Fruit fly (Drosophila melanogaster) whole organism, embryonic: ENCODE data around the gene fwe.

Source experiments
- Atf3 ChIP-seq: fragments of 200-800 bp; sonication (Bioruptor generic); optimal IDR thresholded peaks from 3 replicates; lab custom pipeline; 2016; ENCODE audit warnings: missing biosample characterization, missing genetic modification characterization
- Bdp1 ChIP-seq: fragments of 200-800 bp; sonication (Bioruptor generic); optimal IDR thresholded peaks from 3 replicates; lab custom pipeline; 2016; ENCODE audit warnings: missing biosample characterization, missing genetic modification characterization
- C15 ChIP-seq: fragments of 200-800 bp; sonication (Bioruptor generic); IDR thresholded peaks from 3 replicates; pipeline ENCODE4 v1.3.6; 2022; ENCODE audit warnings: missing biosample characterization, missing genetic modification characterization
- CG10321 ChIP-seq: fragments of 200-800 bp; sonication (Bioruptor generic); IDR thresholded peaks from 2 replicates; pipeline ENCODE4 v1.3.6; 2022; ENCODE audit warnings: missing biosample characterization, missing genetic modification characterization
- CG10565 ChIP-seq: fragments of 200-800 bp; sonication (Bioruptor generic); optimal IDR thresholded peaks from 3 replicates; lab custom pipeline; 2016; ENCODE audit warnings: missing biosample characterization, mild to moderate bottlenecking, missing genetic modification characterization
- CG10959 ChIP-seq: fragments of 200-800 bp; sonication (Bioruptor generic); IDR thresholded peaks from 2 replicates; pipeline ENCODE4 v1.3.6; 2022; ENCODE audit warnings: missing biosample characterization, missing genetic modification characterization
- CG10979 ChIP-seq: fragments of 200-800 bp; sonication (Bioruptor generic); optimal IDR thresholded peaks from 2 replicates; lab custom pipeline; 2018; ENCODE audit warnings: missing biosample characterization, mild to moderate bottlenecking, missing genetic modification characterization, moderate library complexity
- CG11093 ChIP-seq: fragments of 200-800 bp; sonication (Bioruptor generic); IDR thresholded peaks from 3 replicates; pipeline ENCODE4 v1.3.6; 2022; ENCODE audit warnings: missing biosample characterization, missing genetic modification characterization
- CG12071 ChIP-seq: fragments of 200-800 bp; sonication (Bioruptor generic); optimal IDR thresholded peaks from 3 replicates; lab custom pipeline; 2018; ENCODE audit warnings: missing biosample characterization, mild to moderate bottlenecking, missing genetic modification characterization
- CG14014 ChIP-seq: fragments of 200-800 bp; sonication (Bioruptor generic); IDR thresholded peaks from 2 replicates; pipeline ENCODE4 v1.3.6; 2022; ENCODE audit warnings: missing biosample characterization, missing genetic modification characterization
- CG2202 ChIP-seq: fragments of 200-800 bp; sonication (Bioruptor generic); optimal IDR thresholded peaks from 2 replicates; lab custom pipeline; 2018; ENCODE audit warnings: missing biosample characterization, mild to moderate bottlenecking, missing genetic modification characterization
- CG30403 ChIP-seq: fragments of 200-800 bp; sonication (Bioruptor generic); optimal IDR thresholded peaks from 3 replicates; lab custom pipeline; 2016; ENCODE audit warnings: missing biosample characterization, missing genetic modification characterization
- CG31388 ChIP-seq: fragments of 200-800 bp; sonication (Bioruptor generic); optimal IDR thresholded peaks from 2 replicates; lab custom pipeline; 2016; ENCODE audit warnings: missing biosample characterization, missing genetic modification characterization
- CG34422 ChIP-seq: fragments of 200-800 bp; sonication (Bioruptor generic); IDR thresholded peaks from 3 replicates; pipeline ENCODE4 v1.3.6; 2022; ENCODE audit warnings: missing biosample characterization, missing genetic modification characterization
- CG3838 ChIP-seq: fragments of 200-800 bp; sonication (Bioruptor generic); optimal IDR thresholded peaks from 3 replicates; lab custom pipeline; 2016; ENCODE audit warnings: missing biosample characterization, missing genetic modification characterization
- CG43689 ChIP-seq: fragments of 200-800 bp; sonication (Bioruptor generic); IDR thresholded peaks from 2 replicates; pipeline ENCODE4 v1.3.6; 2022; ENCODE audit warnings: missing biosample characterization, missing genetic modification characterization
- CG4854 ChIP-seq: fragments of 200-800 bp; sonication (Bioruptor generic); optimal IDR thresholded peaks from 2 replicates; lab custom pipeline; 2016; ENCODE audit warnings: missing biosample characterization, missing genetic modification characterization, inconsistent platforms
- CkIIα-i1 ChIP-seq: fragments of 200-800 bp; sonication (Bioruptor generic); IDR thresholded peaks from 2 replicates; pipeline ENCODE4 v1.3.6; 2022; ENCODE audit warnings: missing biosample characterization, missing genetic modification characterization
- CrebB ChIP-seq: fragments of 200-800 bp; sonication (Bioruptor generic); optimal IDR thresholded peaks from 3 replicates; lab custom pipeline; 2018; ENCODE audit warnings: missing biosample characterization, mild to moderate bottlenecking, missing genetic modification characterization
- Dip3 ChIP-seq: fragments of 200-800 bp; sonication (Bioruptor generic); optimal IDR thresholded peaks from 3 replicates; lab custom pipeline; 2016; ENCODE audit warnings: missing biosample characterization, missing genetic modification characterization
- E2f1 ChIP-seq: fragments of 200-800 bp; sonication (Bioruptor generic); IDR thresholded peaks from 2 replicates; pipeline ENCODE4 v1.3.6; 2022; ENCODE audit warnings: missing biosample characterization, missing genetic modification characterization
- Gug ChIP-seq: fragments of 200-800 bp; sonication (Bioruptor generic); IDR thresholded peaks from 4 replicates; pipeline ENCODE4 v1.3.6; 2022; ENCODE audit warnings: missing biosample characterization, missing genetic modification characterization
- Kr ChIP-seq: fragments of 200-800 bp; sonication (Bioruptor generic); optimal IDR thresholded peaks from 2 replicates; lab custom pipeline; 2017; ENCODE audit warnings: missing biosample characterization, mild to moderate bottlenecking, missing genetic modification characterization
- Mes4 ChIP-seq: fragments of 200-800 bp; sonication (Bioruptor generic); optimal IDR thresholded peaks from 2 replicates; lab custom pipeline; 2016; ENCODE audit warnings: missing biosample characterization, missing genetic modification characterization
- NFAT ChIP-seq: fragments of 200-800 bp; sonication (Bioruptor generic); IDR thresholded peaks from 2 replicates; pipeline ENCODE4 v1.3.6; 2022; ENCODE audit warnings: missing biosample characterization, missing genetic modification characterization
- Pdp1 ChIP-seq, 2 experiments: fragments of 200-800 bp; sonication (Bioruptor generic); optimal IDR thresholded peaks; 3 replicates each; lab custom pipeline; 2016; ENCODE audit warnings: missing biosample characterization in 2 of 2, missing genetic modification characterization in 2 of 2, mild to moderate bottlenecking in 1 of 2, moderate library complexity in 1 of 2
- Stat92E ChIP-seq, 3 experiments: fragments of >200 bp in 2 of 3; fragments of 200-800 bp in 1 of 3; sonication (Bioruptor generic) in 1 of 3; optimal IDR thresholded peaks; 2 replicates each; lab custom pipeline; 2017 to 2019; ENCODE audit warnings: missing biosample characterization in 3 of 3, missing genetic modification characterization in 3 of 3, mild to moderate bottlenecking in 1 of 3, moderate library complexity in 1 of 3
- Tbp ChIP-seq: fragments of >200 bp; optimal IDR thresholded peaks from 2 replicates; lab custom pipeline; 2018; ENCODE audit warnings: missing biosample characterization, missing genetic modification characterization
- ab ChIP-seq: fragments of 200-800 bp; sonication (Bioruptor generic); optimal IDR thresholded peaks from 2 replicates; lab custom pipeline; 2016; ENCODE audit warnings: missing biosample characterization, missing genetic modification characterization
- cas ChIP-seq: fragments of 200-800 bp; sonication (Bioruptor generic); IDR thresholded peaks from 2 replicates; pipeline ENCODE4 v1.3.6; 2022; ENCODE audit warnings: missing biosample characterization, missing genetic modification characterization
- cato ChIP-seq: fragments of 200-800 bp; sonication (Bioruptor generic); optimal IDR thresholded peaks from 2 replicates; lab custom pipeline; 2016; ENCODE audit warnings: missing biosample characterization, missing genetic modification characterization, borderline replicate concordance
- croc ChIP-seq: fragments of 200-800 bp; sonication (Bioruptor generic); conservative IDR thresholded peaks from 3 replicates; pipeline ENCODE4 v1.3.6; 2022; ENCODE audit warnings: missing biosample characterization, missing genetic modification characterization
- dati ChIP-seq: fragments of 200-800 bp; sonication (Bioruptor generic); IDR thresholded peaks from 2 replicates; pipeline ENCODE4 v1.3.6; 2022; ENCODE audit warnings: missing biosample characterization, missing genetic modification characterization
- disco-r ChIP-seq: fragments of 200-800 bp; sonication (Bioruptor generic); optimal IDR thresholded peaks from 2 replicates; lab custom pipeline; 2016; ENCODE audit warnings: missing biosample characterization, missing genetic modification characterization
- eve ChIP-seq, 2 experiments: fragments of >200 bp; optimal IDR thresholded peaks; 2 replicates each; lab custom pipeline; 2017; ENCODE audit warnings: missing biosample characterization in 2 of 2, missing genetic modification characterization in 2 of 2
- fd96Cb ChIP-seq: fragments of 200-800 bp; sonication (Bioruptor generic); optimal IDR thresholded peaks from 2 replicates; lab custom pipeline; 2018; ENCODE audit warnings: missing biosample characterization, mild to moderate bottlenecking, missing genetic modification characterization, moderate library complexity
- gt ChIP-seq: fragments of 200-800 bp; sonication (Bioruptor generic); IDR thresholded peaks from 2 replicates; pipeline ENCODE4 v1.3.6; 2022; ENCODE audit warnings: missing biosample characterization, missing genetic modification characterization
- her ChIP-seq: fragments of 200-800 bp; sonication (Bioruptor generic); optimal IDR thresholded peaks from 2 replicates; lab custom pipeline; 2016; ENCODE audit warnings: missing biosample characterization, missing genetic modification characterization
- hkb ChIP-seq, 2 experiments: fragments of 200-800 bp in 1 of 2; fragments of >200 bp in 1 of 2; sonication (Bioruptor generic) in 1 of 2; IDR thresholded peaks in 1 of 2; optimal IDR thresholded peaks in 1 of 2; 2 replicates each; pipeline versions ENCODE4 v1.3.6 to Lab custom; 2017 to 2022; ENCODE audit warnings: missing biosample characterization in 1 of 2, missing genetic modification characterization in 1 of 2
- luna ChIP-seq: fragments of 200-800 bp; sonication (Bioruptor generic); optimal IDR thresholded peaks from 2 replicates; lab custom pipeline; 2016; ENCODE audit warnings: missing biosample characterization, missing genetic modification characterization
- nerfin-1 ChIP-seq: fragments of 200-800 bp; sonication (Bioruptor generic); optimal IDR thresholded peaks from 3 replicates; lab custom pipeline; 2019; ENCODE audit warnings: missing biosample characterization, mild to moderate bottlenecking, missing genetic modification characterization, moderate library complexity
- odd ChIP-seq: fragments of 200-800 bp; sonication (Bioruptor generic); optimal IDR thresholded peaks from 2 replicates; lab custom pipeline; 2017; ENCODE audit warnings: missing biosample characterization, mild to moderate bottlenecking, missing genetic modification characterization
- pho ChIP-seq: fragments of 200-800 bp; sonication (Bioruptor generic); optimal IDR thresholded peaks from 2 replicates; lab custom pipeline; 2016; ENCODE audit warnings: missing biosample characterization, missing genetic modification characterization
- pnt ChIP-seq: fragments of 200-800 bp; sonication (Bioruptor generic); optimal IDR thresholded peaks from 3 replicates; lab custom pipeline; 2016; ENCODE audit warnings: missing biosample characterization, missing genetic modification characterization
- scrt ChIP-seq: fragments of 200-800 bp; sonication (Bioruptor generic); optimal IDR thresholded peaks from 2 replicates; lab custom pipeline; 2018; ENCODE audit warnings: missing biosample characterization, mild to moderate bottlenecking, missing genetic modification characterization, moderate library complexity
- sima ChIP-seq: fragments of 200-800 bp; sonication (Bioruptor generic); optimal IDR thresholded peaks from 2 replicates; lab custom pipeline; 2016; ENCODE audit warnings: missing biosample characterization, missing genetic modification characterization
- sisA ChIP-seq: fragments of 200-800 bp; sonication (Bioruptor generic); IDR thresholded peaks from 2 replicates; pipeline ENCODE4 v1.3.6; 2022; ENCODE audit warnings: missing biosample characterization, missing genetic modification characterization
- so ChIP-seq: fragments of 200-800 bp; sonication (Bioruptor generic); IDR thresholded peaks from 3 replicates; pipeline ENCODE4 v1.3.6; 2022; ENCODE audit warnings: missing biosample characterization, missing genetic modification characterization
- sqz ChIP-seq: fragments of 200-800 bp; sonication (Bioruptor generic); optimal IDR thresholded peaks from 3 replicates; lab custom pipeline; 2018; ENCODE audit warnings: missing biosample characterization, mild to moderate bottlenecking, missing genetic modification characterization
- ttk ChIP-seq: fragments of 200-800 bp; sonication (Bioruptor generic); IDR thresholded peaks from 2 replicates; pipeline ENCODE4 v2.1.2; 2022; ENCODE audit warnings: missing biosample characterization, missing genetic modification characterization
- usp ChIP-seq: fragments of >200 bp; optimal IDR thresholded peaks from 2 replicates; lab custom pipeline; 2017; ENCODE audit warnings: missing biosample characterization, missing genetic modification characterization

fwe gene

DNA sequence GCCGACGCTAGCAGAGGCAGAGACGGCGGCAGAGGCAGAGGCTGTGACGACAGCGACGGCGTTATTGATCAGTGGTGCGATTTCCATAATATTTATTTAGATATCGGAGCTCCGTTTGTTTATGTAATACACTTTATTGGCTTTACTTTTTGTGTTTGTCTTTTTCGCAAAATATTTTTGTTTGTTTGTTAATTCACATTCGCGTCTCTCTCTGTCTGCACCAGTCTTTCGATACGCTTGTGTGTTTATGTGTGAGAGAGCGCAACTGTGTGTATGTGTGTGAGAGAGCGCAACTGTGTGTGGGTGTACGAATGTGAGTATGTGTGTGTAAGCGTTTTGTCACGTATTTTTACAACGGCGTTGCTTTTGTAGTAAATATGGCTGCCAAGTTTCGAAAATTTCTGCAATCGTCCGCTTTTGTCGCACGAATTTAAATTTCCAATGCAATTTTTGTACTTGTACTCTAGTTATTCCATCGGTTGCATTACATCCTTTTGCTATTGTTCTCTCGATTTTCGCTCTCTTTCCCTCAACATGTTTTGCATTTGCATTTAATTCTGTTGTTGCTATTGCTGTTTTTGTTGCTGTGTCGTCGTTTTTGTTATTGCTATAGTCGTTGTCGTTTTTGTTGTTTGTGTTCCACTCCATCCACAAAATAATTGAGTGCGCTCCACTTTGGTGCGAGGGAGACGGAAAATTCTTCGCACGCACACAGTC lies 9.4 kb upstream of the fwe start (continued):
- TF ChIP-seq fd96Cb (no peak), CG2202 (tag; lab: Kevin White, UChicago) (no peak), CG10979 (tag; lab: Kevin White, UChicago) (no peak), hkb (optimal IDR thresholded peaks at IDR 0.05; lab: Kevin White, UChicago) (no peak), hkb (GFP tag; IDR thresholded peaks at IDR 0.05; lab: Robert Waterston, UW) (peak; percentile 57; the same call in 1 of the 2 replicates), eve (GFP tag; optimal IDR thresholded peaks at IDR 0.05; lab: Kevin White, UChicago) (peak in 1 of 2 experiments; percentile 93), disco-r (GFP tag; lab: Kevin White, UChicago) (no peak), CG11093 (GFP tag; lab: Robert Waterston, UW) (no peak), dati (no peak), CG12071 (GFP tag; lab: Kevin White, UChicago) (peak; percentile 62), CG43689 (GFP tag; lab: Robert Waterston, UW) (no peak), Dip3 (GFP tag; lab: Kevin White, UChicago) (no peak), Gug (GFP tag; lab: Robert Waterston, UW) (no peak), usp (GFP tag; lab: Kevin White, UChicago) (no peak), her (GFP tag; lab: Kevin White, UChicago) (no peak), sima (no peak), pnt (GFP tag; lab: Kevin White, UChicago) (no peak), cas (no peak), CG4854 (no peak), C15 (GFP tag; lab: Robert Waterston, UW) (no peak), Tbp (GFP tag; lab: Kevin White, UChicago) (no peak), CG31388 (GFP tag; lab: Kevin White, UChicago) (no peak), CG34422 (GFP tag; lab: Robert Waterston, UW) (peak; percentile 44; the same call in 1 of the 3 replicates), CG10959 (GFP tag; lab: Robert Waterston, UW) (no peak), CG10321 (GFP tag; lab: Robert Waterston, UW) (no peak), croc (no peak), sqz (GFP tag; lab: Kevin White, UChicago) (peak; percentile 39), odd (peak; percentile 32), nerfin-1 (tag; lab: Kevin White, UChicago) (peak; percentile 46), CrebB (tag; lab: Kevin White, UChicago) (peak; percentile 12), Bdp1 (no peak), ttk (no peak), so (GFP tag; lab: Robert Waterston, UW) (peak; percentile 48; the same call in 1 of the 3 replicates), Stat92E (GFP tag; optimal IDR thresholded peaks at IDR 0.05; lab: Kevin White, UChicago) (no peak), E2f1 (no peak), luna (GFP tag; lab: Kevin White, UChicago) (no peak), CG30403 (no peak), Pdp1 (GFP tag; optimal IDR thresholded peaks at IDR 0.05; lab: Kevin White, UChicago) (peak in 1 of 2 experiments; percentile 81), Kr (GFP tag; lab: Kevin White, UChicago) (no peak), NFAT (no peak), sisA (no peak), cato (GFP tag; lab: Kevin White, UChicago) (no peak), CG10565 (GFP tag; lab: Kevin White, UChicago) (no peak), Mes4 (no peak), CkIIα-i1 (no peak), Atf3 (no peak), pho (GFP tag; lab: Kevin White, UChicago) (no peak), ab (GFP tag; lab: Kevin White, UChicago) (no peak), gt (GFP tag; lab: Robert Waterston, UW) (no peak), CG3838 (GFP tag; lab: Kevin White, UChicago) (no peak), scrt (peak; percentile 40), CG14014 (peak; percentile 62; the same call in 1 of the 2 replicates)
